Worm (Caenorhabditis elegans) whole organism, mixed stage, embryonic: Measurements from ENCODE around the gene C17E7.12.

Experiments
- M03D4.4 ChIP-seq: sonication (generic microtip); optimal IDR thresholded peaks from 2 replicates; lab custom pipeline; 2017; ENCODE audit warnings: mild to moderate bottlenecking, missing genetic modification characterization, missing compliant biosample characterization
- bed-3 ChIP-seq: fragments of 200-800 bp; sonication (Bioruptor generic); optimal IDR thresholded peaks from 3 replicates; lab custom pipeline; 2018; ENCODE audit warnings: mild to moderate bottlenecking, missing genetic modification characterization, moderate library complexity, missing compliant biosample characterization
- blmp-1 ChIP-seq: fragments of 150-350 bp; optimal IDR thresholded peaks from 2 replicates; lab custom pipeline; 2014; ENCODE audit warnings: missing biosample characterization, missing genetic modification characterization
- ceh-39 ChIP-seq: fragments of 150-350 bp; optimal IDR thresholded peaks from 2 replicates; lab custom pipeline; 2014; ENCODE audit warnings: missing biosample characterization, missing genetic modification characterization
- ceh-43 ChIP-seq: fragments of 200-800 bp; sonication (Bioruptor generic); optimal IDR thresholded peaks from 2 replicates; lab custom pipeline; 2018; ENCODE audit warnings: mild to moderate bottlenecking, missing genetic modification characterization, moderate library complexity, missing compliant biosample characterization
- ces-1 ChIP-seq: fragments of 150-350 bp; optimal IDR thresholded peaks from 2 replicates; lab custom pipeline; 2014; ENCODE audit warnings: missing biosample characterization, missing genetic modification reagents, missing genetic modification characterization
- cnd-1 ChIP-seq: fragments of 200-800 bp; sonication (Bioruptor generic); optimal IDR thresholded peaks from 2 replicates; lab custom pipeline; 2018; ENCODE audit warnings: mild to moderate bottlenecking, missing genetic modification characterization, missing compliant biosample characterization
- elt-1 ChIP-seq: sonication (generic microtip); optimal IDR thresholded peaks from 2 replicates; lab custom pipeline; 2017; ENCODE audit warnings: missing genetic modification characterization, mild to moderate bottlenecking, missing compliant biosample characterization, antibody characterized with exemption, moderate library complexity, borderline replicate concordance; ENCODE audit not compliant: insufficient read depth
- elt-3 ChIP-seq: fragments of 150-350 bp; optimal IDR thresholded peaks from 2 replicates; lab custom pipeline; 2014; ENCODE audit warnings: missing biosample characterization, missing genetic modification characterization
- flh-1 ChIP-seq: fragments of 200-800 bp; sonication (Bioruptor generic); optimal IDR thresholded peaks from 2 replicates; lab custom pipeline; 2018; ENCODE audit warnings: mild to moderate bottlenecking, missing genetic modification characterization, moderate library complexity, missing compliant biosample characterization
- ham-2 ChIP-seq: fragments of 200-800 bp; sonication (Bioruptor generic); optimal IDR thresholded peaks from 2 replicates; lab custom pipeline; 2018; ENCODE audit warnings: mild to moderate bottlenecking, missing genetic modification characterization, missing compliant biosample characterization
- hlh-1 ChIP-seq: fragments of 150-350 bp; optimal IDR thresholded peaks from 2 replicates; lab custom pipeline; 2014; ENCODE audit warnings: missing biosample characterization, missing genetic modification reagents, missing genetic modification characterization
- lin-13 ChIP-seq: fragments of 150-350 bp; optimal IDR thresholded peaks from 2 replicates; lab custom pipeline; 2014; ENCODE audit warnings: missing biosample characterization, missing genetic modification characterization
- lin-32 ChIP-seq: fragments of 200-800 bp; sonication (Bioruptor generic); optimal IDR thresholded peaks from 2 replicates; lab custom pipeline; 2018; ENCODE audit warnings: mild to moderate bottlenecking, missing genetic modification characterization, missing compliant biosample characterization
- lsy-2 ChIP-seq: fragments of 150-350 bp; optimal IDR thresholded peaks from 2 replicates; lab custom pipeline; 2014; ENCODE audit warnings: missing biosample characterization, missing genetic modification characterization
- mab-5 ChIP-seq: fragments of 150-350 bp; optimal IDR thresholded peaks from 2 replicates; lab custom pipeline; 2014; ENCODE audit warnings: missing biosample characterization, missing genetic modification characterization
- mep-1 ChIP-seq: fragments of 150-350 bp; optimal IDR thresholded peaks from 2 replicates; lab custom pipeline; 2017; ENCODE audit warnings: missing biosample characterization, missing genetic modification reagents, missing genetic modification characterization, inconsistent platforms
- nhr-12 ChIP-seq: fragments of 150-350 bp; optimal IDR thresholded peaks from 2 replicates; lab custom pipeline; 2014; ENCODE audit warnings: missing biosample characterization, missing genetic modification characterization
- nhr-2 ChIP-seq: fragments of 150-350 bp; optimal IDR thresholded peaks from 2 replicates; lab custom pipeline; 2014; ENCODE audit warnings: missing biosample characterization, missing genetic modification characterization
- nhr-237 ChIP-seq: fragments of 150-350 bp; optimal IDR thresholded peaks from 2 replicates; lab custom pipeline; 2014; ENCODE audit warnings: missing biosample characterization, missing genetic modification characterization
- nhr-28 ChIP-seq: fragments of 150-350 bp; optimal IDR thresholded peaks from 2 replicates; lab custom pipeline; 2014; ENCODE audit warnings: missing biosample characterization, missing genetic modification characterization
- nhr-76 ChIP-seq: sonication (generic microtip); optimal IDR thresholded peaks from 2 replicates; lab custom pipeline; 2017; ENCODE audit warnings: missing biosample characterization, missing genetic modification characterization
- pha-4 ChIP-seq: fragments of 150-350 bp; optimal IDR thresholded peaks from 2 replicates; lab custom pipeline; 2018; ENCODE audit warnings: missing biosample characterization, missing genetic modification reagents, missing genetic modification characterization
- sem-2 ChIP-seq: fragments of 200-800 bp; sonication (Bioruptor generic); optimal IDR thresholded peaks from 2 replicates; lab custom pipeline; 2018; ENCODE audit warnings: mild to moderate bottlenecking, missing genetic modification characterization, missing compliant biosample characterization
- sptf-1 ChIP-seq: sonication (generic microtip); optimal IDR thresholded peaks from 2 replicates; lab custom pipeline; 2017; ENCODE audit warnings: mild to moderate bottlenecking, missing genetic modification characterization, moderate library complexity, missing compliant biosample characterization
- tbx-8 ChIP-seq: fragments of 200-800 bp; sonication (Bioruptor generic); optimal IDR thresholded peaks from 2 replicates; lab custom pipeline; 2018; ENCODE audit warnings: mild to moderate bottlenecking, missing genetic modification characterization, moderate library complexity, missing compliant biosample characterization
- unc-39 ChIP-seq: fragments of 150-350 bp; optimal IDR thresholded peaks from 2 replicates; lab custom pipeline; 2014; ENCODE audit warnings: missing biosample characterization, missing genetic modification characterization
- unc-62 ChIP-seq: fragments of 150-350 bp; optimal IDR thresholded peaks from 2 replicates; lab custom pipeline; 2014; ENCODE audit warnings: missing biosample characterization, missing genetic modification reagents, missing genetic modification characterization
- zip-8 ChIP-seq: fragments of 150-350 bp; optimal IDR thresholded peaks from 2 replicates; lab custom pipeline; 2014; ENCODE audit warnings: missing biosample characterization, missing genetic modification characterization
- ztf-11 ChIP-seq: fragments of 150-350 bp; optimal IDR thresholded peaks from 2 replicates; lab custom pipeline; 2014; ENCODE audit warnings: missing biosample characterization, missing genetic modification characterization

C17E7.12 gene

ce11 chrV:3890761-3891160 is 1.1 kb downstream of the C17E7.12 start, which contains the start of gene C17E7.9:
C17E7.9 (minus strand) TSS chrV:3890861.
- no peak for TF ChIP-seq zip-8 (tag; lab: Kevin White, UChicago)
- TF ChIP-seq elt-3, result no peak
- TF ChIP-seq flh-1 (GFP tag; lab: Kevin White, UChicago), result no peak
- no peak for TF ChIP-seq sptf-1 (tag; lab: Kevin White, UChicago)
- no peak for TF ChIP-seq sem-2
- no peak for TF ChIP-seq lin-32
- no peak for TF ChIP-seq ztf-11
- no peak for TF ChIP-seq lsy-2
- no peak for TF ChIP-seq mep-1 (tag; lab: Kevin White, UChicago)
- TF ChIP-seq nhr-28, result no peak
- no peak for TF ChIP-seq tbx-8 (GFP tag; lab: Kevin White, UChicago)

ce11 chrV:3889113-3889512 is 2.7 kb downstream of the C17E7.12 start, which contains the start of gene C17E7.13:
C17E7.13 (minus strand) TSS chrV:3889288.
- TF ChIP-seq pha-4 (tag; lab: Kevin White, UChicago), result no peak
- no peak for TF ChIP-seq unc-62 (GFP tag; lab: Kevin White, UChicago)
- TF ChIP-seq ceh-39, result no peak
- TF ChIP-seq tbx-8 (GFP tag; lab: Kevin White, UChicago), result no peak
- TF ChIP-seq ceh-43 (GFP tag; lab: Kevin White, UChicago), result no peak
- no peak for TF ChIP-seq nhr-237 (tag; lab: Kevin White, UChicago)
- no peak for TF ChIP-seq ces-1 (GFP tag; lab: Kevin White, UChicago)
- no peak for TF ChIP-seq nhr-2
- no peak for TF ChIP-seq hlh-1
- no peak for TF ChIP-seq mep-1 (tag; lab: Kevin White, UChicago)
- no peak for TF ChIP-seq lin-13 (tag; lab: Kevin White, UChicago)

ce11 chrV:3886104-3886503 is 5.7 kb downstream of the C17E7.12 start, which contains the start of gene nhr-124:
nhr-124 (minus strand) TSS chrV:3886204.
- TF ChIP-seq blmp-1 (tag; lab: Kevin White, UChicago) (no peak), bed-3 (GFP tag; lab: Kevin White, UChicago) (no peak), sem-2 (no peak), nhr-237 (tag; lab: Kevin White, UChicago) (no peak)

- TF ChIP-seq nhr-237 (tag; lab: Kevin White, UChicago), result no peak
- TF ChIP-seq elt-1, result no peak
- TF ChIP-seq ces-1 (GFP tag; lab: Kevin White, UChicago), result no peak
- TF ChIP-seq nhr-76 (tag; lab: Kevin White, UChicago), result no peak
- no peak for TF ChIP-seq ham-2 (GFP tag; lab: Kevin White, UChicago)
- no peak for TF ChIP-seq lsy-2
Observed at ce11 chrV:3884550-3884949, 7.3 kb downstream of the C17E7.12 start.

ce11 chrV:3878223-3878622 is 13.6 kb downstream of the C17E7.12 start, which contains the start of gene nhr-159:
nhr-159 (minus strand) TSS chrV:3878323.
- TF ChIP-seq M03D4.4 (no peak), ham-2 (GFP tag; lab: Kevin White, UChicago) (no peak), nhr-2 (no peak), lsy-2 (no peak), ztf-11 (no peak), mep-1 (tag; lab: Kevin White, UChicago) (no peak), mab-5 (no peak), ceh-39 (no peak), nhr-12 (tag; lab: Kevin White, UChicago) (no peak), nhr-76 (tag; lab: Kevin White, UChicago) (no peak), unc-62 (GFP tag; lab: Kevin White, UChicago) (no peak), unc-39 (no peak), cnd-1 (tag; lab: Kevin White, UChicago) (no peak)

ce11 chrV:3877242-3877641 is 14.6 kb downstream of the C17E7.12 start:
- TF ChIP-seq nhr-2, result no peak
- TF ChIP-seq sptf-1 (tag; lab: Kevin White, UChicago), result no peak
